Fruit fly (Drosophila melanogaster): Measurements from ENCODE around the gene nmo.

nmo gene

dm6 chr3L:8013001-8013864 lies 34.4 kb downstream of the nmo start:
- no peak for TF ChIP-seq CTCF (optimal IDR thresholded peaks at IDR 0.05)
- no peak for TF ChIP-seq CG8478 (optimal IDR thresholded peaks at IDR 0.05)

dm6 chr3L:8013865-8014216 lies 35.0 kb downstream of the nmo start:
- TF ChIP-seq CG8478 (optimal IDR thresholded peaks at IDR 0.05) (no peak), CTCF (optimal IDR thresholded peaks at IDR 0.05) (no peak)

- no peak for TF ChIP-seq CTCF (optimal IDR thresholded peaks at IDR 0.05)
- no peak for TF ChIP-seq CG8478 (optimal IDR thresholded peaks at IDR 0.05)
These were observed 39.8 kb downstream of the nmo start for dm6 chr3L:8018665-8019070.

- no peak for TF ChIP-seq CG8478 (optimal IDR thresholded peaks at IDR 0.05)
- TF ChIP-seq CTCF (optimal IDR thresholded peaks at IDR 0.05), result no peak
These were observed 45.7 kb downstream of the nmo start for dm6 chr3L:8024278-8025140.

dm6 chr3L:8027212-8027611 lies 48.4 kb downstream of the nmo start:
- TF ChIP-seq CTCF (optimal IDR thresholded peaks at IDR 0.05) (no peak), CG8478 (optimal IDR thresholded peaks at IDR 0.05) (no peak)

- TF ChIP-seq CTCF (optimal IDR thresholded peaks at IDR 0.05), result no peak
- no peak for TF ChIP-seq CG8478 (optimal IDR thresholded peaks at IDR 0.05)
These were observed 48.9 kb downstream of the nmo start for dm6 chr3L:8027666-8028314.

dm6 chr3L:8028493-8029193 lies 49.8 kb downstream of the nmo start:
- no peak for TF ChIP-seq CG8478 (optimal IDR thresholded peaks at IDR 0.05)

- no peak for TF ChIP-seq CTCF (optimal IDR thresholded peaks at IDR 0.05)
- TF ChIP-seq CG8478 (optimal IDR thresholded peaks at IDR 0.05), result no peak
These were observed 50.4 kb downstream of the nmo start for dm6 chr3L:8029194-8029747.

dm6 chr3L:8031461-8031860 lies 52.6 kb downstream of the nmo start:
- TF ChIP-seq CTCF (optimal IDR thresholded peaks at IDR 0.05) (no peak), CG8478 (optimal IDR thresholded peaks at IDR 0.05) (no peak)

- no peak for TF ChIP-seq CTCF (optimal IDR thresholded peaks at IDR 0.05)
- TF ChIP-seq CG8478 (optimal IDR thresholded peaks at IDR 0.05), result no peak
These were observed 54.2 kb downstream of the nmo start for dm6 chr3L:8033088-8033487.

dm6 chr3L:8033776-8034175 lies 54.9 kb downstream of the nmo start:
- TF ChIP-seq CTCF (optimal IDR thresholded peaks at IDR 0.05) (no peak), CG8478 (optimal IDR thresholded peaks at IDR 0.05) (no peak)

- no peak for TF ChIP-seq CTCF (optimal IDR thresholded peaks at IDR 0.05)
- no peak for TF ChIP-seq CG8478 (optimal IDR thresholded peaks at IDR 0.05)
These were observed 58.8 kb downstream of the nmo start for dm6 chr3L:8037693-8038092.

dm6 chr3L:8039119-8039518 lies 60.3 kb downstream of the nmo start:
- TF ChIP-seq CG8478 (optimal IDR thresholded peaks at IDR 0.05) (no peak), CTCF (optimal IDR thresholded peaks at IDR 0.05) (no peak)

- TF ChIP-seq CG8478 (optimal IDR thresholded peaks at IDR 0.05), result no peak
- no peak for TF ChIP-seq CTCF (optimal IDR thresholded peaks at IDR 0.05)
These were observed 62.7 kb downstream of the nmo start for dm6 chr3L:8041461-8042110.
